Fruit fly (Drosophila melanogaster): ENCODE results near the gene CG33642.

The CG33642 gene

DNA sequence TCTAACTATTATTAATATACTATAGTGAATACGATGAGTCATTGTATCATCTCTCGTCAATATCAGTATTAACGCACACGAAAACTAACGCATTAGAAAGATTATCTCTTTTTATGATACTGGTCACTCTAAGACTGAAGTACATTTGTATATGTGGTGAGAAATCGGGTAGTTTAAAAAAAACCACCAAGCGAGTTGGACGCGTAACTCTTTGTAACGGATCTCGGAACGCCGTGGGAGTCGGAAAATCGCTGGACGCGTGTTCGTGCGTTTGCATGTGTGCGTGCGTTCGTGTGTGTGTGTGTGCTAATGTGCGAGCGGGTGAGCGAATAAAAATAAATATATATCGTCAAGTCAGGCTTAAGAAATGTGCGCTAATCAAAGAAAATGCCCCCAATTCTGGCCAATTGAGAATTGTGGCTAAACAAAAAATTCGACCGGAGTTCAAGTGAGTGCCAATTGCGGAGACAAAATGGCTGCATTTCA, 20.2 kb downstream of the CG33642 start, which contains the start of gene kuz (continued):
- TF ChIP-seq psq (GFP tag; optimal IDR thresholded peaks at IDR 0.05) = no peak
- TF ChIP-seq Dek (tag; optimal IDR thresholded peaks at IDR 0.05) = peak; percentile 72
- peak; percentile 82 for TF ChIP-seq CG13894 (tag; optimal IDR thresholded peaks at IDR 0.05)
- peak; percentile 4 for TF ChIP-seq tx (GFP tag; optimal IDR thresholded peaks at IDR 0.05)
- TF ChIP-seq CG2116 (GFP tag; optimal IDR thresholded peaks at IDR 0.05) = no peak

DNA sequence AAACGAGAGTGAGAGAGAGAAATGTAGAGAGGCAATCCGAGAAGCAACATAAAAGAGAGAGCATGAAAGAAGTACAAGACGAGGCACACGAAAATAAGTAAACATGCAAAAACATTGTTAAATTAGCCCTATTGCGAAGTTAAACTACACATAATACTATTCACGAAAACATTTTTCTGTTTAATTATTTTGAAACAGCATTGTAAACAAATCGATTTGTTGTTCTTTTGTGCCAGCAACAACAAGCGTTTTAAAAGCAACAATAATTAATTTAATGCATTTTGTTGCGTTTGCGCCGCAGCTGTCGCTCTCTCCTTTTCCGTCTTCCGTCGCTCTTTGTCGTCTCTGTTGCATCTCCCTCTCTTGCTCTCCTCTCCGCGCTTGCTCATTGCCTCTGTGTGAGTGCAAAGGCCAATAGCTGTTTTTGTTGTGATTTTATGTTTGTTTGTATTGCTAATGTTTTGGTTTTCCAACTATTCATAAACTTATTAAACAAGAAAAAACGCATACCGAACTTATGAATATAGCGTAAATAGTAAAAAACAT, 20.8 kb downstream of the CG33642 start:
- peak; percentile 1 for TF ChIP-seq CG3838 (GFP tag; optimal IDR thresholded peaks at IDR 0.05)
- TF ChIP-seq CG2199 (GFP tag; IDR thresholded peaks at IDR 0.05) = no peak
- TF ChIP-seq cas (GFP tag; IDR thresholded peaks at IDR 0.05) = no peak
- peak; percentile 35; the same call in 1 of the 2 replicates for TF ChIP-seq Drgx (GFP tag; IDR thresholded peaks at IDR 0.05)
- TF ChIP-seq CG15011 (GFP tag; optimal IDR thresholded peaks at IDR 0.05) = no peak
- TF ChIP-seq ssp (GFP tag; IDR thresholded peaks at IDR 0.05) = no peak
- peak; percentile 91 for TF ChIP-seq yki (optimal IDR thresholded peaks at IDR 0.05)
- TF ChIP-seq Doc2 (GFP tag; IDR thresholded peaks at IDR 0.05) = no peak
- no peak for TF ChIP-seq D19A (tag; optimal IDR thresholded peaks at IDR 0.05)
- peak; percentile 85 for TF ChIP-seq CG4360 (GFP tag; IDR thresholded peaks at IDR 0.05)
- no peak for TF ChIP-seq Taf1 (GFP tag; IDR thresholded peaks at IDR 0.05)
- no peak for TF ChIP-seq Six4 (GFP tag; optimal IDR thresholded peaks at IDR 0.05)
- peak in 1 of 2 experiments; percentile 81 for TF ChIP-seq eve (GFP tag; optimal IDR thresholded peaks at IDR 0.05)
- no peak for TF ChIP-seq zen (tag; optimal IDR thresholded peaks at IDR 0.05)
- no peak for TF ChIP-seq jumu (GFP tag; optimal IDR thresholded peaks at IDR 0.05)
- TF ChIP-seq CG10209 (GFP tag; optimal IDR thresholded peaks at IDR 0.05) = no peak
- no peak for TF ChIP-seq mld (GFP tag; IDR thresholded peaks at IDR 0.05; ENCODE audit: partially characterized antibody)
- no peak for TF ChIP-seq CG12391 (tag; optimal IDR thresholded peaks at IDR 0.05)
- peak; percentile 6 for TF ChIP-seq Hr39 (optimal IDR thresholded peaks at IDR 0.05)
- no peak for TF ChIP-seq seq (GFP tag; IDR thresholded peaks at IDR 0.05)
- TF ChIP-seq en (GFP tag; optimal IDR thresholded peaks at IDR 0.05) = no peak
- TF ChIP-seq chinmo (GFP tag; IDR thresholded peaks at IDR 0.05; ENCODE audit: partially characterized antibody) = peak; percentile 75
- TF ChIP-seq CG7987 (GFP tag; optimal IDR thresholded peaks at IDR 0.05) = no peak
- TF ChIP-seq CG9609 (GFP tag; optimal IDR thresholded peaks at IDR 0.05) = no peak
- 0 out of 4 replicates have a peak, but pooled peaks have one; percentile 15 for TF ChIP-seq Dll (GFP tag; IDR thresholded peaks at IDR 0.05; ENCODE audit: partially characterized antibody)
- TF ChIP-seq CG12155 (GFP tag; optimal IDR thresholded peaks at IDR 0.05) = no peak
- peak; percentile 25 for TF ChIP-seq CG8924 (tag; optimal IDR thresholded peaks at IDR 0.05)
- peak; percentile 35 for TF ChIP-seq pros (GFP tag; optimal IDR thresholded peaks at IDR 0.05)
- no peak for TF ChIP-seq Antp (GFP tag; optimal IDR thresholded peaks at IDR 0.05)
- TF ChIP-seq CG11085 (GFP tag; IDR thresholded peaks at IDR 0.05) = no peak
- TF ChIP-seq nom (GFP tag; optimal IDR thresholded peaks at IDR 0.05) = peak; percentile 93
- TF ChIP-seq Trl (optimal IDR thresholded peaks at IDR 0.05) = peak; percentile 93 to 96
- TF ChIP-seq Trl (GFP tag; optimal IDR thresholded peaks at IDR 0.05) = no peak
- TF ChIP-seq CG34224 (GFP tag; IDR thresholded peaks at IDR 0.05; ENCODE audit: partially characterized antibody) = no peak
- TF ChIP-seq crol (GFP tag; IDR thresholded peaks at IDR 0.05) = peak; percentile 29; the same call in 1 of the 2 replicates
- peak; percentile 11 for TF ChIP-seq sens (GFP tag)
- TF ChIP-seq ewg (GFP tag; optimal IDR thresholded peaks at IDR 0.05) = peak; percentile 86

All from whole organism, embryonic.